Fruit fly (Drosophila melanogaster): ENCODE measurements around the gene CG5355.

DNA sequence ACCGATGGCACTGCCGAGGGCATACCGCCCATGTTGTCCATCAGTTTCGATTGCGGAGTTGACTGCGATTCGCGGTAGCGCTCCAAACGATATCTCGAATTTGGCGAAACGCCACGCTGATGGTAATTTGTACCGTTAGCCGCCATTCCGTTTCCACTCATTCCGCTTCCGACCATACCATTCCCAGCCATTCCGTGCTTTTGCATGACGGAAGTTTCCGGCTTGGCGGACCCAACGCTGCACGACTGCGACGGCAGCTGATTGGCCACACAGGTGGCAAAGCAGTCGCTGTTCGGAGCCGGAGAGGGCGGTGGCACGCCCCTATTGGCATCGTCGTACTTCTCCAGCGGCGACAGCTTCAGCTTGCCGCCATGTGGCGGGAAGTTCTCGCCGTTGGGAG lies 41.0 kb downstream of the CG5355 start:
- TF ChIP-seq CG8478 (optimal IDR thresholded peaks at IDR 0.05) (no peak), CTCF (optimal IDR thresholded peaks at IDR 0.05) (no peak)

Data from S2 (cell line).